Fruit fly (Drosophila melanogaster) whole organism, prepupa: ENCODE data around the gene noi.

ENCODE experiments used
- Blimp-1 ChIP-seq: fragments of 200-800 bp; sonication (Bioruptor generic); optimal IDR thresholded peaks from 3 replicates; lab custom pipeline; 2017; ENCODE audit warnings: missing biosample characterization, missing genetic modification characterization, mild to moderate bottlenecking, moderate library complexity, missing genetic modification reagents
- CG10631 ChIP-seq: fragments of 200-800 bp; sonication (Bioruptor generic); optimal IDR thresholded peaks from 2 replicates; lab custom pipeline; 2016; ENCODE audit warnings: missing biosample characterization, missing genetic modification characterization
- CG11294 ChIP-seq: fragments of 200-800 bp; sonication (Bioruptor generic); IDR thresholded peaks from 2 replicates; pipeline ENCODE4 v1.3.6; 2022; ENCODE audit warnings: missing biosample characterization, missing genetic modification characterization
- CG11762 ChIP-seq: fragments of 200-800 bp; sonication (Bioruptor generic); optimal IDR thresholded peaks from 3 replicates; lab custom pipeline; 2016; ENCODE audit warnings: missing biosample characterization, missing genetic modification characterization; ENCODE audit not compliant: insufficient read depth
- CG11902 ChIP-seq: fragments of 200-800 bp; sonication (Bioruptor generic); optimal IDR thresholded peaks from 3 replicates; lab custom pipeline; 2016; ENCODE audit warnings: missing biosample characterization, missing genetic modification characterization
- CG15336 ChIP-seq: fragments of 200-800 bp; sonication (Bioruptor generic); IDR thresholded peaks from 2 replicates; pipeline ENCODE4 v1.3.6; 2022; ENCODE audit warnings: missing biosample characterization, missing genetic modification characterization
- CG16779 ChIP-seq: fragments of 200-800 bp; sonication (Bioruptor generic); optimal IDR thresholded peaks from 3 replicates; lab custom pipeline; 2017; ENCODE audit warnings: missing biosample characterization, mild to moderate bottlenecking, missing genetic modification characterization
- CG3032 ChIP-seq: fragments of 200-800 bp; optimal IDR thresholded peaks from 2 replicates; lab custom pipeline; 2019; ENCODE audit warnings: missing biosample characterization, mild to moderate bottlenecking, missing genetic modification characterization, moderate library complexity
- CG31627 ChIP-seq: fragments of 200-800 bp; sonication (Bioruptor generic); optimal IDR thresholded peaks from 3 replicates; lab custom pipeline; 2016; ENCODE audit warnings: missing biosample characterization, missing genetic modification characterization
- CG32006 ChIP-seq: fragments of 200-800 bp; sonication (Bioruptor generic); optimal IDR thresholded peaks from 3 replicates; lab custom pipeline; 2017; ENCODE audit warnings: missing biosample characterization, mild to moderate bottlenecking, missing genetic modification characterization
- CG34406 ChIP-seq: fragments of 200-800 bp; sonication (Bioruptor generic); optimal IDR thresholded peaks from 3 replicates; lab custom pipeline; 2016; ENCODE audit warnings: missing biosample characterization, missing genetic modification characterization
- CG3919 ChIP-seq: fragments of 200-800 bp; sonication (Bioruptor generic); optimal IDR thresholded peaks from 3 replicates; lab custom pipeline; 2016; ENCODE audit warnings: missing biosample characterization, missing genetic modification characterization
- CG4318 ChIP-seq: fragments of 200-800 bp; sonication (Bioruptor generic); optimal IDR thresholded peaks from 3 replicates; lab custom pipeline; 2017; ENCODE audit warnings: missing biosample characterization, mild to moderate bottlenecking, missing genetic modification characterization
- CG6163 ChIP-seq: fragments of 200-800 bp; sonication (Bioruptor generic); IDR thresholded peaks from 3 replicates; pipeline ENCODE4 v1.3.6; 2022; ENCODE audit warnings: missing biosample characterization, missing genetic modification characterization
- CG6276 ChIP-seq: fragments of 200-800 bp; sonication (Bioruptor generic); optimal IDR thresholded peaks from 2 replicates; lab custom pipeline; 2017; ENCODE audit warnings: missing biosample characterization, mild to moderate bottlenecking, missing genetic modification characterization
- CG6792 ChIP-seq: fragments of 200-800 bp; sonication (Bioruptor generic); optimal IDR thresholded peaks from 3 replicates; lab custom pipeline; 2016; ENCODE audit warnings: missing biosample characterization, missing genetic modification characterization
- CG6808 ChIP-seq: fragments of 200-800 bp; sonication (Bioruptor generic); optimal IDR thresholded peaks from 3 replicates; lab custom pipeline; 2017; ENCODE audit warnings: missing biosample characterization, missing genetic modification characterization, mild to moderate bottlenecking, moderate library complexity, missing genetic modification reagents
- CG6854 ChIP-seq: fragments of 200-800 bp; sonication (Bioruptor generic); optimal IDR thresholded peaks from 2 replicates; lab custom pipeline; 2017; ENCODE audit warnings: missing biosample characterization, mild to moderate bottlenecking, missing genetic modification characterization
- CG7368 ChIP-seq: fragments of 200-800 bp; sonication (Bioruptor generic); optimal IDR thresholded peaks from 3 replicates; lab custom pipeline; 2016; ENCODE audit warnings: missing biosample characterization, missing genetic modification characterization
- CG8632 ChIP-seq: fragments of 200-800 bp; sonication (Bioruptor generic); optimal IDR thresholded peaks from 3 replicates; lab custom pipeline; 2016; ENCODE audit warnings: missing biosample characterization, missing genetic modification characterization
- CG9139 ChIP-seq: fragments of 200-800 bp; sonication (Bioruptor generic); optimal IDR thresholded peaks from 3 replicates; lab custom pipeline; 2017; ENCODE audit warnings: missing biosample characterization, mild to moderate bottlenecking, missing genetic modification characterization
- Eip75B ChIP-seq: fragments of 200-800 bp; sonication (Bioruptor generic); optimal IDR thresholded peaks from 3 replicates; lab custom pipeline; 2016; ENCODE audit warnings: missing biosample characterization, missing genetic modification characterization
- Eip78C ChIP-seq: fragments of 200-800 bp; sonication (Bioruptor generic); peaks from one replicate; lab custom pipeline; 2016; ENCODE audit warnings: missing biosample characterization, missing genetic modification characterization
- Eip93F ChIP-seq: fragments of 200-800 bp; sonication (Bioruptor generic); optimal IDR thresholded peaks from 2 replicates; lab custom pipeline; 2016; ENCODE audit warnings: missing biosample characterization, mild to moderate bottlenecking, missing genetic modification characterization
- Ets21C ChIP-seq: fragments of 200-800 bp; sonication (Bioruptor generic); optimal IDR thresholded peaks from 3 replicates; lab custom pipeline; 2016; ENCODE audit warnings: missing biosample characterization, missing genetic modification characterization
- Ets96B ChIP-seq: fragments of 200-800 bp; optimal IDR thresholded peaks from 2 replicates; lab custom pipeline; 2019; ENCODE audit warnings: missing biosample characterization, mild to moderate bottlenecking, missing genetic modification characterization, moderate library complexity
- Gug ChIP-seq: fragments of 200-800 bp; sonication (Bioruptor generic); IDR thresholded peaks from 2 replicates; pipeline ENCODE4 v1.3.6; 2022; ENCODE audit warnings: missing biosample characterization, missing genetic modification characterization
- Hr39 ChIP-seq: fragments of 200-800 bp; sonication (Bioruptor generic); optimal IDR thresholded peaks from 2 replicates; lab custom pipeline; 2016; ENCODE audit warnings: missing biosample characterization, missing genetic modification characterization
- Hr4 ChIP-seq: fragments of 200-800 bp; sonication (Bioruptor generic); optimal IDR thresholded peaks from 3 replicates; lab custom pipeline; 2016; ENCODE audit warnings: missing biosample characterization, missing genetic modification characterization
- Lpt ChIP-seq: fragments of 200-800 bp; sonication (Bioruptor generic); optimal IDR thresholded peaks from 3 replicates; lab custom pipeline; 2016; ENCODE audit warnings: missing biosample characterization, missing genetic modification characterization
- Met ChIP-seq: fragments of 200-800 bp; sonication (Bioruptor generic); optimal IDR thresholded peaks from 3 replicates; lab custom pipeline; 2016; ENCODE audit warnings: missing biosample characterization, missing genetic modification characterization
- OdsH ChIP-seq: fragments of 200-800 bp; sonication (Bioruptor generic); optimal IDR thresholded peaks from 3 replicates; lab custom pipeline; 2016; ENCODE audit warnings: missing biosample characterization, missing genetic modification characterization
- Smox ChIP-seq: fragments of 200-800 bp; sonication (Bioruptor generic); optimal IDR thresholded peaks from 3 replicates; lab custom pipeline; 2016; ENCODE audit warnings: missing biosample characterization, missing genetic modification characterization
- Sox102F ChIP-seq: fragments of 200-800 bp; sonication (Bioruptor generic); optimal IDR thresholded peaks from 2 replicates; lab custom pipeline; 2016; ENCODE audit warnings: missing biosample characterization, mild to moderate bottlenecking, missing genetic modification characterization
- Sox14 ChIP-seq: fragments of 200-800 bp; sonication (Bioruptor generic); optimal IDR thresholded peaks from 3 replicates; lab custom pipeline; 2016; ENCODE audit warnings: missing biosample characterization, missing genetic modification characterization
- Sox15 ChIP-seq: fragments of 200-800 bp; sonication (Bioruptor generic); optimal IDR thresholded peaks from 3 replicates; lab custom pipeline; 2016; ENCODE audit warnings: missing biosample characterization, missing genetic modification characterization
- achi ChIP-seq: fragments of 200-800 bp; sonication (Bioruptor generic); optimal IDR thresholded peaks from 3 replicates; lab custom pipeline; 2016; ENCODE audit warnings: missing biosample characterization, missing genetic modification characterization
- acj6 ChIP-seq: fragments of 200-800 bp; sonication (Bioruptor generic); optimal IDR thresholded peaks from 3 replicates; lab custom pipeline; 2016; ENCODE audit warnings: missing biosample characterization, missing genetic modification characterization
- cyc ChIP-seq: fragments of 200-800 bp; sonication (Bioruptor generic); optimal IDR thresholded peaks from 3 replicates; lab custom pipeline; 2016; ENCODE audit warnings: missing biosample characterization, missing genetic modification characterization
- dac ChIP-seq: fragments of 200-800 bp; sonication (Bioruptor generic); optimal IDR thresholded peaks from 2 replicates; lab custom pipeline; 2017; ENCODE audit warnings: missing biosample characterization, mild to moderate bottlenecking, missing genetic modification characterization
- dsx ChIP-seq: fragments of 200-800 bp; optimal IDR thresholded peaks from 3 replicates; lab custom pipeline; 2019; ENCODE audit warnings: missing biosample characterization, mild to moderate bottlenecking, missing genetic modification characterization, moderate library complexity; ENCODE audit not compliant: poor library complexity, severe bottlenecking
- eg ChIP-seq: fragments of 200-800 bp; sonication (Bioruptor generic); IDR thresholded peaks from 3 replicates; pipeline ENCODE4 v1.3.6; 2022; ENCODE audit warnings: missing biosample characterization, missing genetic modification characterization
- esn ChIP-seq: fragments of 200-800 bp; sonication (Bioruptor generic); optimal IDR thresholded peaks from 2 replicates; lab custom pipeline; 2016; ENCODE audit warnings: missing biosample characterization, mild to moderate bottlenecking, missing genetic modification characterization, moderate library complexity
- fd59A ChIP-seq: fragments of 200-800 bp; sonication (Bioruptor generic); optimal IDR thresholded peaks from 2 replicates; lab custom pipeline; 2017; ENCODE audit warnings: missing biosample characterization, mild to moderate bottlenecking, missing genetic modification characterization, missing genetic modification reagents
- fd85E ChIP-seq: fragments of 200-800 bp; sonication (Bioruptor generic); optimal IDR thresholded peaks from 3 replicates; lab custom pipeline; 2016; ENCODE audit warnings: missing biosample characterization, missing genetic modification characterization
- fkh ChIP-seq: fragments of 200-800 bp; sonication (Bioruptor generic); optimal IDR thresholded peaks from 3 replicates; lab custom pipeline; 2017; ENCODE audit warnings: missing biosample characterization, mild to moderate bottlenecking, missing genetic modification characterization, moderate library complexity
- lz ChIP-seq: fragments of 200-800 bp; sonication (Bioruptor generic); optimal IDR thresholded peaks from 3 replicates; lab custom pipeline; 2016; ENCODE audit warnings: missing biosample characterization, missing genetic modification characterization
- net ChIP-seq: fragments of 200-800 bp; sonication (Bioruptor generic); optimal IDR thresholded peaks from 3 replicates; lab custom pipeline; 2016; ENCODE audit warnings: missing biosample characterization, missing genetic modification characterization
- spab ChIP-seq: fragments of 200-800 bp; sonication (Bioruptor generic); optimal IDR thresholded peaks from 2 replicates; lab custom pipeline; 2017; ENCODE audit warnings: missing biosample characterization, mild to moderate bottlenecking, missing genetic modification characterization, missing genetic modification reagents
- ss ChIP-seq, 2 experiments: fragments of 200-800 bp; sonication (Bioruptor generic); optimal IDR thresholded peaks; 2 replicates in 1 of 2; 3 replicates in 1 of 2; lab custom pipeline; 2017 to 2018; ENCODE audit warnings: mild to moderate bottlenecking in 2 of 2, missing biosample characterization in 2 of 2, missing genetic modification characterization in 2 of 2, moderate library complexity in 1 of 2
- svp ChIP-seq: fragments of 200-800 bp; sonication (Bioruptor generic); peaks from one replicate; lab custom pipeline; 2016; ENCODE audit warnings: missing biosample characterization, missing genetic modification characterization
- topi ChIP-seq: fragments of 200-800 bp; sonication (Bioruptor generic); optimal IDR thresholded peaks from 3 replicates; lab custom pipeline; 2016; ENCODE audit warnings: missing biosample characterization, missing genetic modification characterization

noi gene

DNA sequence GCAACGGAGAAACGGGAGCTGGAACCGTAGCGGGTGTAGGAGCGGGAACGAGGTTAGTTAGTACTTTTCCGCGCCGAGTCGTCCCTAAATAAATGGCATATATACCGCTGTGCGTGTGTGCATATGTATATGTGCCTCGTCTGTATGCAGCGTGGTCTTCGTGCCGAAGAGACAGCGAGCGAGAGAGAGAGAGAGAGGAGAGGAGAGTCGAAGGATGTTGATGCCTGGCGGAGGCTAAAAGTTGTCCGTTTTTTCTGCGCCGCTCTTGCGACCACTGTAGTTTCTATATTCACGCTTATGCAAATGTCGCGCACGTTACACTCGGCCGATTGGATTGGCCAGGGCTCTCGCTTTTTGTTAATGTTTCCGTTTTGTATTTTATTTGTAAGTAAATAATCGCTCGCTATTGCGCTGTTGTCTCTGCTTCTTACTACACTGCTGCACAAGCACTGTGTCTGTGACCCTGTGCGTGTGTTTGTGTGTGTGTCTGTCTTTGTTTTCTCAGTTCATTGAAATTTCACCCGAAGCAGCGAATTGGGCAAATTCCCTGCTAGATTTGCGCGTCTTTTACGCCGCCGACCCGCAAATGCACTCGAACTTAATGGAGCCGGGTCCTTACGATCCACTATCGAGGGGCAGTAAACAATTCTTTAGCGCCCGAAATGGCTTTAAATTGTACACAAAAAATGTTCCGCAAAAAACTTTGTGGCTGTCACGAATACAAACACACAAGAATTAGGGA lies 21.3 kb upstream of the noi start, which contains the start of gene Rga:
Rga (minus strand) TSS at position 741 of the 742 bp plus-strand sequence.
- TF ChIP-seq CG9139 (GFP tag; lab: Kevin White, UChicago): peak; percentile 54
- no peak for TF ChIP-seq CG6792 (GFP tag; lab: Kevin White, UChicago)
- no peak for TF ChIP-seq lz (GFP tag; lab: Kevin White, UChicago)
- TF ChIP-seq CG6163 (GFP tag; lab: Robert Waterston, UW): no peak
- no peak for TF ChIP-seq Eip75B (GFP tag; lab: Kevin White, UChicago)
- TF ChIP-seq CG16779 (tag; lab: Kevin White, UChicago): no peak
- no peak for TF ChIP-seq CG6808 (GFP tag; lab: Kevin White, UChicago)
- TF ChIP-seq CG4318: no peak
- no peak for TF ChIP-seq eg
- TF ChIP-seq Hr39: no peak
- no peak for TF ChIP-seq Ets21C (GFP tag; lab: Kevin White, UChicago)
- TF ChIP-seq Sox15 (GFP tag; lab: Kevin White, UChicago): no peak
- TF ChIP-seq CG11762 (GFP tag; lab: Kevin White, UChicago): no peak
- peak; percentile 48 for TF ChIP-seq Eip78C (GFP tag; lab: Kevin White, UChicago)
- no peak for TF ChIP-seq Smox
- no peak for TF ChIP-seq CG15336 (GFP tag; lab: Robert Waterston, UW)
- TF ChIP-seq Lpt: no peak
- TF ChIP-seq CG6854 (GFP tag; lab: Kevin White, UChicago): peak; percentile 22
- TF ChIP-seq fkh: no peak
- no peak for TF ChIP-seq Eip93F (GFP tag; lab: Kevin White, UChicago)
- no peak for TF ChIP-seq OdsH
- no peak for TF ChIP-seq Sox102F
- TF ChIP-seq topi: no peak
- TF ChIP-seq ss (GFP tag; optimal IDR thresholded peaks at IDR 0.05; lab: Kevin White, UChicago): peak; percentile 33 to 38
- TF ChIP-seq CG3032 (tag; lab: Kevin White, UChicago): no peak
- TF ChIP-seq spab (GFP tag; lab: Kevin White, UChicago): no peak
- peak; percentile 86 for TF ChIP-seq svp (GFP tag; lab: Kevin White, UChicago)
- no peak for TF ChIP-seq esn (GFP tag; lab: Kevin White, UChicago)
- no peak for TF ChIP-seq Met (GFP tag; lab: Kevin White, UChicago)
- no peak for TF ChIP-seq CG11902 (GFP tag; lab: Kevin White, UChicago)
- TF ChIP-seq cyc (GFP tag; lab: Kevin White, UChicago): no peak
- TF ChIP-seq CG31627 (GFP tag; lab: Kevin White, UChicago): no peak
- no peak for TF ChIP-seq dsx (GFP tag; lab: Kevin White, UChicago)
- no peak for TF ChIP-seq Blimp-1 (GFP tag; lab: Kevin White, UChicago)
- TF ChIP-seq acj6 (GFP tag; lab: Kevin White, UChicago): no peak
- TF ChIP-seq CG10631: no peak
- TF ChIP-seq achi (GFP tag; lab: Kevin White, UChicago): no peak
- TF ChIP-seq CG34406 (GFP tag; lab: Kevin White, UChicago): no peak
- TF ChIP-seq dac (GFP tag; lab: Kevin White, UChicago): no peak
- no peak for TF ChIP-seq fd59A (GFP tag; lab: Kevin White, UChicago)
- no peak for TF ChIP-seq CG6276
- peak; percentile 67 for TF ChIP-seq Sox14
- no peak for TF ChIP-seq CG7368 (GFP tag; lab: Kevin White, UChicago)
- no peak for TF ChIP-seq CG8632
- peak; percentile 28 for TF ChIP-seq fd85E (GFP tag; lab: Kevin White, UChicago)
- TF ChIP-seq Ets96B: no peak
- TF ChIP-seq CG3919 (GFP tag; lab: Kevin White, UChicago): no peak
- no peak for TF ChIP-seq CG11294 (GFP tag; lab: Robert Waterston, UW)
- TF ChIP-seq CG32006: no peak
- TF ChIP-seq net: no peak
- TF ChIP-seq Hr4 (GFP tag; lab: Kevin White, UChicago): no peak
- no peak for TF ChIP-seq Gug (GFP tag; lab: Robert Waterston, UW)
